Fruit fly (Drosophila melanogaster) whole organism, embryonic: Measurements from ENCODE around the gene CG18213.
A peak's percentile ranks its signal among the peaks of the same experiment; 100 is the strongest.

ENCODE experiments used
- BtbVII ChIP-seq: fragments of 200-800 bp; sonication (Bioruptor generic); optimal IDR thresholded peaks from 3 replicates; lab custom pipeline; 2017; ENCODE audit warnings: missing biosample characterization, mild to moderate bottlenecking, missing genetic modification characterization
- CG10565 ChIP-seq: fragments of 200-800 bp; sonication (Bioruptor generic); optimal IDR thresholded peaks from 3 replicates; lab custom pipeline; 2016; ENCODE audit warnings: missing biosample characterization, mild to moderate bottlenecking, missing genetic modification characterization
- CG12744 ChIP-seq: fragments of 200-800 bp; sonication (Bioruptor generic); optimal IDR thresholded peaks from 2 replicates; lab custom pipeline; 2016; ENCODE audit warnings: missing biosample characterization, missing genetic modification characterization
- CG12769 ChIP-seq: fragments of 200-800 bp; sonication (Bioruptor generic); optimal IDR thresholded peaks from 2 replicates; lab custom pipeline; 2019; ENCODE audit warnings: missing biosample characterization, mild to moderate bottlenecking, missing genetic modification characterization, moderate library complexity
- CG13624 ChIP-seq: fragments of 200-800 bp; sonication (Bioruptor generic); optimal IDR thresholded peaks from 2 replicates; lab custom pipeline; 2016; ENCODE audit warnings: missing biosample characterization, missing genetic modification characterization
- CG14710 ChIP-seq: fragments of 200-800 bp; sonication (Bioruptor generic); optimal IDR thresholded peaks from 3 replicates; lab custom pipeline; 2019; ENCODE audit warnings: missing biosample characterization, mild to moderate bottlenecking, missing genetic modification characterization, moderate library complexity
- CG15514 ChIP-seq: fragments of 200-800 bp; sonication (Bioruptor generic); optimal IDR thresholded peaks from 3 replicates; lab custom pipeline; 2017; ENCODE audit warnings: missing biosample characterization, missing genetic modification characterization, mild to moderate bottlenecking, moderate library complexity, missing genetic modification reagents
- CG16815 ChIP-seq: fragments of 200-800 bp; sonication (Bioruptor generic); optimal IDR thresholded peaks from 3 replicates; lab custom pipeline; 2017; ENCODE audit warnings: missing biosample characterization, mild to moderate bottlenecking, missing genetic modification characterization
- CG17361 ChIP-seq: fragments of 200-800 bp; sonication (Bioruptor generic); IDR thresholded peaks from 3 replicates; pipeline ENCODE4 v1.3.6; 2022; ENCODE audit warnings: missing biosample characterization, missing genetic modification characterization
- CG17612 ChIP-seq: fragments of 200-800 bp; sonication (Bioruptor generic); IDR thresholded peaks from 2 replicates; pipeline ENCODE4 v1.3.6; 2022; ENCODE audit warnings: missing biosample characterization, missing genetic modification characterization
- CG17802 ChIP-seq: fragments of 200-800 bp; sonication (Bioruptor generic); optimal IDR thresholded peaks from 2 replicates; lab custom pipeline; 2018; ENCODE audit warnings: missing biosample characterization, mild to moderate bottlenecking, missing genetic modification characterization, moderate library complexity
- CG17912 ChIP-seq: fragments of 200-800 bp; sonication (Bioruptor generic); optimal IDR thresholded peaks from 2 replicates; lab custom pipeline; 2018; ENCODE audit warnings: missing biosample characterization, mild to moderate bottlenecking, missing genetic modification characterization
- CG18619 ChIP-seq: fragments of 200-800 bp; sonication (Bioruptor generic); optimal IDR thresholded peaks from 3 replicates; lab custom pipeline; 2017; ENCODE audit warnings: missing biosample characterization, mild to moderate bottlenecking, missing genetic modification characterization
- CG2678 ChIP-seq: fragments of 200-800 bp; sonication (Bioruptor generic); optimal IDR thresholded peaks from 3 replicates; lab custom pipeline; 2019; ENCODE audit warnings: missing biosample characterization, mild to moderate bottlenecking, missing genetic modification characterization, moderate library complexity
- CG4404 ChIP-seq: fragments of 200-800 bp; sonication (Bioruptor generic); IDR thresholded peaks from 2 replicates; pipeline ENCODE4 v1.3.6; 2022; ENCODE audit warnings: missing biosample characterization, missing genetic modification characterization
- CG4707 ChIP-seq: fragments of 200-800 bp; sonication (Bioruptor generic); optimal IDR thresholded peaks from 2 replicates; lab custom pipeline; 2018; ENCODE audit warnings: missing biosample characterization, mild to moderate bottlenecking, missing genetic modification characterization, moderate library complexity
- CG8281 ChIP-seq: fragments of 200-800 bp; sonication (Bioruptor generic); optimal IDR thresholded peaks from 2 replicates; lab custom pipeline; 2018; ENCODE audit warnings: missing biosample characterization, mild to moderate bottlenecking, missing genetic modification characterization, moderate library complexity
- CG8765 ChIP-seq: fragments of 200-800 bp; sonication (Bioruptor generic); IDR thresholded peaks from 2 replicates; pipeline ENCODE4 v1.3.6; 2022; ENCODE audit warnings: missing biosample characterization, missing genetic modification characterization
- CoRest ChIP-seq: fragments of 200-800 bp; sonication (Bioruptor generic); optimal IDR thresholded peaks from 3 replicates; lab custom pipeline; 2018; ENCODE audit warnings: missing biosample characterization, mild to moderate bottlenecking, missing genetic modification characterization, moderate library complexity
- D19A ChIP-seq: fragments of 200-800 bp; optimal IDR thresholded peaks from 3 replicates; lab custom pipeline; 2019; ENCODE audit warnings: missing biosample characterization, mild to moderate bottlenecking, missing genetic modification characterization, moderate library complexity
- Drgx ChIP-seq: fragments of 200-800 bp; sonication (Bioruptor generic); IDR thresholded peaks from 2 replicates; pipeline ENCODE4 v1.3.6; 2022; ENCODE audit warnings: missing biosample characterization, missing genetic modification characterization
- ERR ChIP-seq: fragments of 200-800 bp; sonication (Bioruptor generic); optimal IDR thresholded peaks from 2 replicates; lab custom pipeline; 2016; ENCODE audit warnings: missing biosample characterization, missing genetic modification characterization
- Elba2 ChIP-seq: fragments of 200-800 bp; sonication (Bioruptor generic); optimal IDR thresholded peaks from 3 replicates; lab custom pipeline; 2016; ENCODE audit warnings: missing biosample characterization, missing genetic modification characterization
- GATAe ChIP-seq: fragments of 200-800 bp; sonication (Bioruptor generic); conservative IDR thresholded peaks from 2 replicates; pipeline ENCODE4 v1.3.6; 2022; ENCODE audit warnings: missing biosample characterization, missing genetic modification characterization
- HmgD ChIP-seq: fragments of 200-800 bp; sonication (Bioruptor generic); optimal IDR thresholded peaks from 3 replicates; lab custom pipeline; 2016; ENCODE audit warnings: missing biosample characterization, missing genetic modification characterization
- Hr78 ChIP-seq, 2 experiments: fragments of 200-800 bp in 1 of 2; fragments of >200 bp in 1 of 2; sonication (Bioruptor generic) in 1 of 2; optimal IDR thresholded peaks; 2 replicates each; lab custom pipeline; 2017 to 2019; ENCODE audit warnings: missing biosample characterization in 2 of 2, missing genetic modification characterization in 2 of 2, mild to moderate bottlenecking in 1 of 2, moderate library complexity in 1 of 2
- Lim3 ChIP-seq: fragments of 200-800 bp; sonication (Bioruptor generic); IDR thresholded peaks from 2 replicates; pipeline ENCODE4 v1.3.6; 2022; ENCODE audit warnings: missing biosample characterization, missing genetic modification characterization
- Med ChIP-seq: fragments of 200-800 bp; sonication (Bioruptor generic); peaks from one replicate; lab custom pipeline; 2016; ENCODE audit warnings: missing biosample characterization, missing genetic modification characterization, mild to moderate bottlenecking, inconsistent platforms, moderate library complexity
- Ptx1 ChIP-seq: fragments of 200-800 bp; sonication (Bioruptor generic); IDR thresholded peaks from 2 replicates; pipeline ENCODE4 v1.3.6; 2022; ENCODE audit warnings: missing biosample characterization, missing genetic modification characterization
- ab ChIP-seq: fragments of 200-800 bp; sonication (Bioruptor generic); optimal IDR thresholded peaks from 2 replicates; lab custom pipeline; 2016; ENCODE audit warnings: missing biosample characterization, missing genetic modification characterization
- abd-A ChIP-seq: fragments of 200-800 bp; sonication (Bioruptor generic); optimal IDR thresholded peaks from 3 replicates; lab custom pipeline; 2019; ENCODE audit warnings: missing biosample characterization, mild to moderate bottlenecking, missing genetic modification characterization, moderate library complexity
- ash1 ChIP-seq: fragments of 200-800 bp; sonication (Bioruptor generic); optimal IDR thresholded peaks from 2 replicates; lab custom pipeline; 2018; ENCODE audit warnings: missing biosample characterization, mild to moderate bottlenecking, missing genetic modification characterization
- bigmax ChIP-seq: fragments of 200-800 bp; sonication (Bioruptor generic); optimal IDR thresholded peaks from 2 replicates; lab custom pipeline; 2018; ENCODE audit warnings: missing biosample characterization, mild to moderate bottlenecking, missing genetic modification characterization
- cato ChIP-seq: fragments of 200-800 bp; sonication (Bioruptor generic); optimal IDR thresholded peaks from 2 replicates; lab custom pipeline; 2016; ENCODE audit warnings: missing biosample characterization, missing genetic modification characterization, borderline replicate concordance
- chn ChIP-seq: fragments of 200-800 bp; sonication (Bioruptor generic); optimal IDR thresholded peaks from 2 replicates; lab custom pipeline; 2016; ENCODE audit warnings: missing biosample characterization, missing genetic modification characterization
- crc ChIP-seq: fragments of 200-800 bp; sonication (Bioruptor generic); optimal IDR thresholded peaks from 2 replicates; lab custom pipeline; 2016; ENCODE audit warnings: missing biosample characterization, missing genetic modification characterization
- eyg ChIP-seq: fragments of 200-800 bp; sonication (Bioruptor generic); optimal IDR thresholded peaks from 3 replicates; lab custom pipeline; 2016; ENCODE audit warnings: missing biosample characterization, missing genetic modification characterization
- fru ChIP-seq: fragments of >200 bp; optimal IDR thresholded peaks from 2 replicates; lab custom pipeline; 2017
- h ChIP-seq: fragments of >200 bp; optimal IDR thresholded peaks from 2 replicates; lab custom pipeline; 2017
- kah ChIP-seq: fragments of 200-800 bp; sonication (Bioruptor generic); optimal IDR thresholded peaks from 2 replicates; lab custom pipeline; 2018; ENCODE audit warnings: missing biosample characterization, mild to moderate bottlenecking, missing genetic modification characterization
- lilli ChIP-seq: fragments of 200-800 bp; sonication (Bioruptor generic); optimal IDR thresholded peaks from 3 replicates; lab custom pipeline; 2016; ENCODE audit warnings: missing biosample characterization, missing genetic modification characterization
- lola ChIP-seq, 3 experiments: fragments of >200 bp in 2 of 3; fragments of 200-800 bp in 1 of 3; sonication (Bioruptor generic) in 1 of 3; optimal IDR thresholded peaks; 2 replicates each; lab custom pipeline; 2017 to 2019; ENCODE audit warnings: missing biosample characterization in 3 of 3, missing genetic modification characterization in 3 of 3, mild to moderate bottlenecking in 1 of 3, moderate library complexity in 1 of 3
- nom ChIP-seq: fragments of 200-800 bp; sonication (Bioruptor generic); optimal IDR thresholded peaks from 2 replicates; lab custom pipeline; 2017; ENCODE audit warnings: missing biosample characterization, missing genetic modification characterization, mild to moderate bottlenecking, moderate library complexity, missing genetic modification reagents
- oc ChIP-seq: fragments of 200-800 bp; sonication (Bioruptor generic); optimal IDR thresholded peaks from 2 replicates; lab custom pipeline; 2018; ENCODE audit warnings: missing biosample characterization, mild to moderate bottlenecking, missing genetic modification characterization, moderate library complexity
- otp ChIP-seq: fragments of 200-800 bp; sonication (Bioruptor generic); IDR thresholded peaks from 3 replicates; pipeline ENCODE4, ENCODE4 v1.3.6; 2022; ENCODE audit warnings: missing biosample characterization, missing genetic modification characterization
- rib ChIP-seq: fragments of 200-800 bp; sonication (Bioruptor generic); IDR thresholded peaks from 2 replicates; pipeline ENCODE4 v1.3.6; 2022; ENCODE audit warnings: missing biosample characterization, missing genetic modification characterization
- scrt ChIP-seq: fragments of 200-800 bp; sonication (Bioruptor generic); optimal IDR thresholded peaks from 2 replicates; lab custom pipeline; 2018; ENCODE audit warnings: missing biosample characterization, mild to moderate bottlenecking, missing genetic modification characterization, moderate library complexity
- so ChIP-seq: fragments of 200-800 bp; sonication (Bioruptor generic); IDR thresholded peaks from 3 replicates; pipeline ENCODE4 v1.3.6; 2022; ENCODE audit warnings: missing biosample characterization, missing genetic modification characterization
- tin ChIP-seq: fragments of 200-800 bp; sonication (Bioruptor generic); optimal IDR thresholded peaks from 3 replicates; lab custom pipeline; 2016; ENCODE audit warnings: missing biosample characterization, missing genetic modification characterization
- zen ChIP-seq: fragments of 200-800 bp; sonication (Bioruptor generic); optimal IDR thresholded peaks from 3 replicates; lab custom pipeline; 2018; ENCODE audit warnings: missing biosample characterization, mild to moderate bottlenecking, missing genetic modification characterization, moderate library complexity

Gene CG18213

dm6 chr3R:17052465-17053149, 12.6 kb upstream of the CG18213 start (continued):
- TF ChIP-seq HmgD = no peak
- peak; percentile 27 for TF ChIP-seq lilli (GFP tag; lab: Kevin White, UChicago)
- TF ChIP-seq CG10565 (GFP tag; lab: Kevin White, UChicago) = no peak
- peak in 1 of 3 experiments; percentile 88 for TF ChIP-seq lola (GFP tag; optimal IDR thresholded peaks at IDR 0.05; lab: Kevin White, UChicago)
- TF ChIP-seq ab (GFP tag; lab: Kevin White, UChicago) = no peak
- TF ChIP-seq CG17361 = peak; percentile 66
- TF ChIP-seq chn (GFP tag; lab: Kevin White, UChicago) = peak; percentile 29
- no peak for TF ChIP-seq bigmax (GFP tag; lab: Kevin White, UChicago)
- TF ChIP-seq tin (GFP tag; lab: Kevin White, UChicago) = peak; percentile 43
- no peak for TF ChIP-seq Hr78 (GFP tag; optimal IDR thresholded peaks at IDR 0.05; lab: Kevin White, UChicago)
- no peak for TF ChIP-seq ash1 (GFP tag; lab: Kevin White, UChicago)
- no peak for TF ChIP-seq CG4707 (GFP tag; lab: Kevin White, UChicago)
- TF ChIP-seq CG13624 = no peak
- no peak for TF ChIP-seq fru (lab: Kevin White, UChicago)
- TF ChIP-seq Med (GFP tag; lab: Kevin White, UChicago) = no peak
- TF ChIP-seq h (lab: Kevin White, UChicago) = no peak
- TF ChIP-seq cato (GFP tag; lab: Kevin White, UChicago) = peak; percentile 18
- no peak for TF ChIP-seq CG17612
- TF ChIP-seq crc (GFP tag; lab: Kevin White, UChicago) = no peak
- TF ChIP-seq abd-A (tag; lab: Kevin White, UChicago) = no peak
- peak; percentile 45 for TF ChIP-seq CoRest
- TF ChIP-seq CG17912 (GFP tag; lab: Kevin White, UChicago) = no peak
- no peak for TF ChIP-seq so
- no peak; the same call in none of the 2 replicates for TF ChIP-seq CG4404
- peak; percentile 12; the same call in 1 of the 2 replicates for TF ChIP-seq Drgx (GFP tag; lab: Robert Waterston, UW)
- TF ChIP-seq CG16815 (GFP tag; lab: Kevin White, UChicago) = peak; percentile 83
- peak; percentile 68 for TF ChIP-seq CG8765 (GFP tag; lab: Robert Waterston, UW)
- TF ChIP-seq zen (tag; lab: Kevin White, UChicago) = peak; percentile 72
- no peak for TF ChIP-seq Elba2 (GFP tag; lab: Kevin White, UChicago)
- TF ChIP-seq eyg (GFP tag; lab: Kevin White, UChicago) = no peak
- TF ChIP-seq CG8281 (tag; lab: Kevin White, UChicago) = no peak
- TF ChIP-seq GATAe (GFP tag; lab: Robert Waterston, UW) = no peak
- no peak for TF ChIP-seq CG12744 (GFP tag; lab: Kevin White, UChicago)
- TF ChIP-seq D19A (tag; lab: Kevin White, UChicago) = peak; percentile 64
- no peak for TF ChIP-seq CG12769 (tag; lab: Kevin White, UChicago)
- TF ChIP-seq oc (tag; lab: Kevin White, UChicago) = no peak
- no peak for TF ChIP-seq ERR (GFP tag; lab: Kevin White, UChicago)
- TF ChIP-seq Lim3 (GFP tag; lab: Robert Waterston, UW) = no peak
- TF ChIP-seq kah (GFP tag; lab: Kevin White, UChicago) = peak; percentile 79
- TF ChIP-seq otp (GFP tag; lab: Robert Waterston, UW) = no peak
- TF ChIP-seq CG15514 (GFP tag; lab: Kevin White, UChicago) = no peak
- peak; percentile 76 for TF ChIP-seq nom (GFP tag; lab: Kevin White, UChicago)
- TF ChIP-seq rib = no peak
- no peak for TF ChIP-seq scrt (GFP tag; lab: Kevin White, UChicago)
- peak; percentile 79 for TF ChIP-seq CG14710 (tag; lab: Kevin White, UChicago)
- TF ChIP-seq Ptx1 = no peak
- no peak for TF ChIP-seq CG17802 (tag; lab: Kevin White, UChicago)
- peak; percentile 17 for TF ChIP-seq CG2678 (tag; lab: Kevin White, UChicago)
- TF ChIP-seq CG18619 (GFP tag; lab: Kevin White, UChicago) = peak; percentile 6
- TF ChIP-seq BtbVII (GFP tag; lab: Kevin White, UChicago) = no peak
